Worm (Caenorhabditis elegans) whole organism, young adult: ENCODE data around the gene F45E10.2.

Source experiments
- D2030.7 ChIP-seq: fragments of 200-800 bp; sonication (Bioruptor generic); IDR thresholded peaks from 2 replicates; pipeline ENCODE4 v1.3.6; 2022; ENCODE audit warnings: missing genetic modification reagents, missing genetic modification characterization, missing compliant biosample characterization
- F33H1.4 ChIP-seq: fragments of 200-800 bp; sonication (Bioruptor generic); IDR thresholded peaks from 2 replicates; pipeline ENCODE4 v1.3.6; 2022; ENCODE audit warnings: missing genetic modification reagents, missing genetic modification characterization, missing compliant biosample characterization
- F49E8.2 ChIP-seq: sonication (generic microtip); optimal IDR thresholded peaks from 3 replicates; lab custom pipeline; 2017; ENCODE audit warnings: missing genetic modification characterization, mild to moderate bottlenecking, missing compliant biosample characterization, antibody characterized with exemption, moderate library complexity; ENCODE audit not compliant: insufficient read depth
- T07F8.4 ChIP-seq: sonication (generic microtip); optimal IDR thresholded peaks from 2 replicates; lab custom pipeline; 2016; ENCODE audit warnings: mild to moderate bottlenecking, missing genetic modification characterization, moderate library complexity, missing compliant biosample characterization
- Y53F4B.3 ChIP-seq: fragments of 200-800 bp; sonication (Bioruptor generic); IDR thresholded peaks from 2 replicates; pipeline ENCODE4 v1.3.6; 2022; ENCODE audit warnings: missing genetic modification reagents, missing genetic modification characterization, missing compliant biosample characterization
- Y79H2A.3 ChIP-seq: fragments of 200-800 bp; sonication (Bioruptor generic); conservative IDR thresholded peaks from 2 replicates; pipeline ENCODE4 v1.3.6; 2022; ENCODE audit warnings: missing genetic modification reagents, missing genetic modification characterization, missing compliant biosample characterization
- Y95B8A.8 ChIP-seq: fragments of 200-800 bp; sonication (Bioruptor generic); IDR thresholded peaks from 2 replicates; pipeline ENCODE4 v1.3.6; 2022; ENCODE audit warnings: missing genetic modification reagents, missing genetic modification characterization, missing compliant biosample characterization
- akir-1 ChIP-seq: fragments of 200-800 bp; sonication (Bioruptor generic); optimal IDR thresholded peaks from 2 replicates; lab custom pipeline; 2018; ENCODE audit warnings: mild to moderate bottlenecking, missing genetic modification characterization, moderate library complexity, missing compliant biosample characterization
- aptf-3 ChIP-seq: fragments of 200-800 bp; sonication (Bioruptor generic); IDR thresholded peaks from 2 replicates; pipeline ENCODE4 v1.3.6; 2022; ENCODE audit warnings: missing genetic modification characterization, missing compliant biosample characterization
- ccch-3 ChIP-seq: fragments of 200-800 bp; sonication (Bioruptor generic); optimal IDR thresholded peaks from 2 replicates; lab custom pipeline; 2018; ENCODE audit warnings: mild to moderate bottlenecking, missing genetic modification characterization, missing compliant biosample characterization
- ceh-27 ChIP-seq: fragments of 200-800 bp; sonication (Bioruptor generic); optimal IDR thresholded peaks from 2 replicates; lab custom pipeline; 2018; ENCODE audit warnings: mild to moderate bottlenecking, missing genetic modification characterization, moderate library complexity, missing compliant biosample characterization
- ceh-40 ChIP-seq: fragments of 200-800 bp; sonication (Bioruptor generic); IDR thresholded peaks from 2 replicates; pipeline ENCODE4 v1.3.6; 2022; ENCODE audit warnings: missing genetic modification characterization, missing compliant biosample characterization
- ceh-79 ChIP-seq: sonication (generic microtip); optimal IDR thresholded peaks from 2 replicates; lab custom pipeline; 2017; ENCODE audit warnings: mild to moderate bottlenecking, missing genetic modification characterization, missing compliant biosample characterization
- chd-7 ChIP-seq: sonication (generic microtip); optimal IDR thresholded peaks from 2 replicates; lab custom pipeline; 2016; ENCODE audit warnings: mild to moderate bottlenecking, missing genetic modification characterization, moderate library complexity, missing compliant biosample characterization
- die-1 ChIP-seq: sonication (generic microtip); optimal IDR thresholded peaks from 2 replicates; lab custom pipeline; 2016; ENCODE audit warnings: missing genotype, mild to moderate bottlenecking, missing genetic modification characterization, missing compliant biosample characterization
- dox-1 ChIP-seq: fragments of 200-800 bp; sonication (Bioruptor generic); IDR thresholded peaks from 2 replicates; pipeline ENCODE4 v1.3.6; 2022; ENCODE audit warnings: missing genetic modification reagents, missing genetic modification characterization, missing compliant biosample characterization
- dpl-1 ChIP-seq: fragments of 150-350 bp; optimal IDR thresholded peaks from 2 replicates; lab custom pipeline; 2014; ENCODE audit warnings: missing biosample characterization, missing genetic modification reagents, missing genetic modification characterization
- efl-1 ChIP-seq: fragments of 150-350 bp; optimal IDR thresholded peaks from 2 replicates; lab custom pipeline; 2014; ENCODE audit warnings: missing biosample characterization, missing genetic modification reagents, missing genetic modification characterization
- egrh-3 ChIP-seq: fragments of 200-800 bp; sonication (Bioruptor generic); IDR thresholded peaks from 2 replicates; pipeline ENCODE4 v1.3.6; 2022; ENCODE audit warnings: missing genetic modification reagents, missing genetic modification characterization, missing compliant biosample characterization
- ets-4 ChIP-seq: fragments of 200-800 bp; sonication (Bioruptor generic); optimal IDR thresholded peaks from 2 replicates; lab custom pipeline; 2018; ENCODE audit warnings: mild to moderate bottlenecking, missing genetic modification characterization, missing compliant biosample characterization
- hrde-1 ChIP-seq: sonication (generic microtip); optimal IDR thresholded peaks from 2 replicates; lab custom pipeline; 2016; ENCODE audit warnings: missing genetic modification characterization, mild to moderate bottlenecking, missing compliant biosample characterization, moderate library complexity, missing genotype, missing genetic modification reagents, borderline replicate concordance
- lin-35 ChIP-seq, 3 experiments: fragments of 150-350 bp in 2 of 3; sonication (generic microtip) in 1 of 3; optimal IDR thresholded peaks; 2 replicates each; lab custom pipeline; 2014 to 2018; ENCODE audit warnings: missing biosample characterization in 3 of 3, missing genetic modification characterization in 3 of 3, missing genetic modification reagents in 3 of 3
- lin-54 ChIP-seq: fragments of 200-800 bp; sonication (Bioruptor generic); optimal IDR thresholded peaks from 2 replicates; lab custom pipeline; 2018; ENCODE audit warnings: mild to moderate bottlenecking, missing genetic modification characterization, missing compliant biosample characterization
- madf-10 ChIP-seq: sonication (generic microtip); optimal IDR thresholded peaks from 2 replicates; lab custom pipeline; 2016; ENCODE audit warnings: mild to moderate bottlenecking, missing genetic modification characterization, missing compliant biosample characterization
- mcd-1 ChIP-seq: fragments of 200-800 bp; sonication (Bioruptor generic); IDR thresholded peaks from 2 replicates; pipeline ENCODE4 v1.3.6; 2022; ENCODE audit warnings: missing genetic modification reagents, missing genetic modification characterization, missing compliant biosample characterization
- mes-4 ChIP-seq: sonication (generic microtip); optimal IDR thresholded peaks from 2 replicates; lab custom pipeline; 2016; ENCODE audit warnings: missing genotype, missing genetic modification characterization, missing compliant biosample characterization
- nfya-2 ChIP-seq: fragments of 200-800 bp; sonication (Bioruptor generic); IDR thresholded peaks from 2 replicates; pipeline ENCODE4 v1.3.6; 2022; ENCODE audit warnings: missing genetic modification reagents, missing genetic modification characterization, missing compliant biosample characterization
- nhr-120 ChIP-seq: fragments of 200-800 bp; sonication (Bioruptor generic); IDR thresholded peaks from 2 replicates; pipeline ENCODE4 v1.3.6; 2022; ENCODE audit warnings: missing genetic modification characterization, missing compliant biosample characterization
- nhr-179 ChIP-seq: sonication (generic microtip); optimal IDR thresholded peaks from 2 replicates; lab custom pipeline; 2016; ENCODE audit warnings: mild to moderate bottlenecking, missing genetic modification characterization, missing compliant biosample characterization
- nhr-27 ChIP-seq: fragments of 200-800 bp; sonication (Bioruptor generic); optimal IDR thresholded peaks from 2 replicates; lab custom pipeline; 2018; ENCODE audit warnings: mild to moderate bottlenecking, missing genetic modification characterization, moderate library complexity, missing compliant biosample characterization
- sdz-38 ChIP-seq: sonication (generic microtip); optimal IDR thresholded peaks from 2 replicates; lab custom pipeline; 2016; ENCODE audit warnings: missing genotype, missing genetic modification characterization, missing compliant biosample characterization
- snpc-4 ChIP-seq, 5 experiments: fragments of 150-350 bp in 1 of 5; sonication (generic microtip) in 4 of 5; optimal IDR thresholded peaks; 2 replicates each; lab custom pipeline; 2014 to 2018; ENCODE audit warnings: missing genetic modification characterization in 5 of 5, missing biosample characterization in 3 of 5, antibody characterized with exemption in 2 of 5, mild to moderate bottlenecking in 2 of 5, missing compliant biosample characterization in 2 of 5, missing genotype in 2 of 5, moderate library complexity in 2 of 5, missing genetic modification reagents in 1 of 5
- sptf-2 ChIP-seq: fragments of 200-800 bp; sonication (Bioruptor generic); optimal IDR thresholded peaks from 2 replicates; lab custom pipeline; 2018; ENCODE audit warnings: mild to moderate bottlenecking, missing genetic modification characterization, missing compliant biosample characterization
- unc-62 ChIP-seq: fragments of 150-350 bp; optimal IDR thresholded peaks from 2 replicates; lab custom pipeline; 2014; ENCODE audit warnings: missing biosample characterization, missing genetic modification reagents, missing genetic modification characterization

The F45E10.2 gene

ce11 chrII:11025566-11025965 lies 29.6 kb downstream of the F45E10.2 start, which contains the start of gene F33A8.7:
Gene F33A8.7, minus strand, starts transcription at chrII:11025666.
- TF ChIP-seq chd-7 (tag; lab: Kevin White, UChicago) = no peak
- TF ChIP-seq aptf-3 (GFP tag; lab: Robert Waterston, UW) = no peak
- no peak for TF ChIP-seq T07F8.4
- no peak for TF ChIP-seq dox-1
- no peak for TF ChIP-seq madf-10 (tag; lab: Kevin White, UChicago)
- TF ChIP-seq snpc-4 (GFP tag; optimal IDR thresholded peaks at IDR 0.05; lab: Kevin White, UChicago) = no peak
- TF ChIP-seq snpc-4 (tag; optimal IDR thresholded peaks at IDR 0.05; lab: Kevin White, UChicago) = no peak
- TF ChIP-seq D2030.7 (GFP tag; lab: Robert Waterston, UW) = no peak
- no peak for TF ChIP-seq egrh-3 (GFP tag; lab: Robert Waterston, UW)
- no peak for TF ChIP-seq unc-62 (GFP tag; lab: Kevin White, UChicago)
- TF ChIP-seq F49E8.2 (tag; lab: Kevin White, UChicago) = no peak
- no peak for TF ChIP-seq dpl-1 (GFP tag; lab: Kevin White, UChicago)
- TF ChIP-seq nhr-179 (tag; lab: Kevin White, UChicago) = no peak
- TF ChIP-seq ccch-3 (GFP tag; lab: Kevin White, UChicago) = no peak
- TF ChIP-seq die-1 (tag; lab: Kevin White, UChicago) = no peak
- no peak for TF ChIP-seq hrde-1 (tag; lab: Kevin White, UChicago)
- no peak for TF ChIP-seq Y79H2A.3 (GFP tag; lab: Robert Waterston, UW)
- no peak for TF ChIP-seq ceh-40 (GFP tag; lab: Robert Waterston, UW)
- no peak for TF ChIP-seq sdz-38

DNA sequence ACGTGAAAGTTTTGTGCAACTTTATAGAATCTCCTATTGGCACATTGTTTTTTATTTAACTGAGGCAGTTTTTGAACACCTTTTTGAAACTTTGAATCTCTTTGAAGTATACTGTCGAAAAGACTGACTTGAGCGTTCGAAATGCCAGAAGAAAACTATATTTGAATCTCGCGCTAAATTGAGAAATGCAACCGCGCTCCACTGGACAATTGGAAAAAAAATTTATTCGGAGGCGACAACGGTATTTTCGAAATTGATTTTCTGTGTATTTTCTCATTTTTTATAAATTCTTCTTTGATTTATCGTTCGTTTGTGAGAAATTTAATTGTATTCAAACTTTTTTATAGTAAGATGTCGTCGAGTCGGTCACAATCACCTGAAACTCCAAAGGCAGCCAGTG lies 33.1 kb downstream of the F45E10.2 start, which contains the start of gene let-858:
let-858 (plus strand) TSS at position 348 of the 400 bp plus-strand sequence.
- TF ChIP-seq lin-54 = peak; percentile 93
- peak in 2 of 3 experiments; percentile 20 to 87 for TF ChIP-seq lin-35 (GFP tag; optimal IDR thresholded peaks at IDR 0.05; lab: Kevin White, UChicago)
- peak; percentile 81 for TF ChIP-seq efl-1 (GFP tag; lab: Kevin White, UChicago)
- peak; percentile 94 for TF ChIP-seq mcd-1 (GFP tag; lab: Robert Waterston, UW)
- TF ChIP-seq dpl-1 (GFP tag; lab: Kevin White, UChicago) = peak; percentile 68
- no peak for TF ChIP-seq F33H1.4 (GFP tag; lab: Robert Waterston, UW)
- TF ChIP-seq, all 124 proteins: peak for 5

ce11 chrII:11020707-11021106 lies 34.4 kb downstream of the F45E10.2 start:
- TF ChIP-seq akir-1 (no peak), nfya-2 (GFP tag; lab: Robert Waterston, UW) (no peak), ets-4 (GFP tag; lab: Kevin White, UChicago) (no peak), nhr-27 (tag; lab: Kevin White, UChicago) (no peak), ceh-79 (tag; lab: Kevin White, UChicago) (no peak), T07F8.4 (no peak), Y53F4B.3 (GFP tag; lab: Robert Waterston, UW) (no peak)
- TF ChIP-seq, all 124 proteins: peak for 0

ce11 chrII:11016884-11017283 lies 38.2 kb downstream of the F45E10.2 start:
- TF ChIP-seq nhr-120 (GFP tag; lab: Robert Waterston, UW) (no peak), sptf-2 (no peak), Y95B8A.8 (GFP tag; lab: Robert Waterston, UW) (no peak), dox-1 (no peak), ceh-27 (GFP tag; lab: Kevin White, UChicago) (no peak), mes-4 (no peak), sdz-38 (no peak)
